Fruit fly (Drosophila melanogaster) whole organism, embryonic: ENCODE measurements around the gene Ilk.

Experiments used
- Abd-B ChIP-seq: fragments of 200-800 bp; sonication (Bioruptor generic); optimal IDR thresholded peaks from 2 replicates; lab custom pipeline; 2018; ENCODE audit warnings: missing biosample characterization, mild to moderate bottlenecking, missing genetic modification characterization, moderate library complexity
- CG16815 ChIP-seq: fragments of 200-800 bp; sonication (Bioruptor generic); optimal IDR thresholded peaks from 3 replicates; lab custom pipeline; 2017; ENCODE audit warnings: missing biosample characterization, mild to moderate bottlenecking, missing genetic modification characterization
- CG18599 ChIP-seq: fragments of 200-800 bp; sonication (Bioruptor generic); optimal IDR thresholded peaks from 3 replicates; lab custom pipeline; 2017; ENCODE audit warnings: missing biosample characterization, missing genetic modification characterization, mild to moderate bottlenecking, moderate library complexity, missing genetic modification reagents
- CG18764 ChIP-seq: fragments of 200-800 bp; sonication (Bioruptor generic); optimal IDR thresholded peaks from 3 replicates; lab custom pipeline; 2016; ENCODE audit warnings: missing biosample characterization, missing genetic modification characterization
- CG3163 ChIP-seq: fragments of 200-800 bp; sonication (Bioruptor generic); optimal IDR thresholded peaks from 3 replicates; lab custom pipeline; 2016; ENCODE audit warnings: missing biosample characterization, missing genetic modification characterization
- CHES-1-like ChIP-seq: fragments of 200-800 bp; sonication (Bioruptor generic); optimal IDR thresholded peaks from 2 replicates; lab custom pipeline; 2016; ENCODE audit warnings: missing biosample characterization, missing genetic modification characterization
- PHDP ChIP-seq: fragments of 200-800 bp; sonication (Bioruptor generic); optimal IDR thresholded peaks from 3 replicates; lab custom pipeline; 2018; ENCODE audit warnings: missing biosample characterization, mild to moderate bottlenecking, missing genetic modification characterization, moderate library complexity
- bsh ChIP-seq, 2 experiments: fragments of 200-800 bp; sonication (Bioruptor generic); optimal IDR thresholded peaks; 2 replicates each; lab custom pipeline; 2017 to 2018; ENCODE audit warnings: mild to moderate bottlenecking in 2 of 2, missing biosample characterization in 2 of 2, missing genetic modification characterization in 2 of 2, moderate library complexity in 1 of 2
- caup ChIP-seq: fragments of 200-800 bp; sonication (Bioruptor generic); optimal IDR thresholded peaks from 3 replicates; lab custom pipeline; 2017; ENCODE audit warnings: missing biosample characterization, mild to moderate bottlenecking, missing genetic modification characterization, moderate library complexity; ENCODE audit not compliant: severe bottlenecking
- fd102C ChIP-seq: fragments of 200-800 bp; sonication (Bioruptor generic); optimal IDR thresholded peaks from 2 replicates; lab custom pipeline; 2018; ENCODE audit warnings: missing biosample characterization, mild to moderate bottlenecking, missing genetic modification characterization, moderate library complexity
- inv ChIP-seq: fragments of 200-800 bp; sonication (Bioruptor generic); IDR thresholded peaks from 2 replicates; pipeline ENCODE4 v1.3.6; 2022; ENCODE audit warnings: missing biosample characterization, missing genetic modification characterization; ENCODE audit not compliant: partially characterized antibody

DNA sequence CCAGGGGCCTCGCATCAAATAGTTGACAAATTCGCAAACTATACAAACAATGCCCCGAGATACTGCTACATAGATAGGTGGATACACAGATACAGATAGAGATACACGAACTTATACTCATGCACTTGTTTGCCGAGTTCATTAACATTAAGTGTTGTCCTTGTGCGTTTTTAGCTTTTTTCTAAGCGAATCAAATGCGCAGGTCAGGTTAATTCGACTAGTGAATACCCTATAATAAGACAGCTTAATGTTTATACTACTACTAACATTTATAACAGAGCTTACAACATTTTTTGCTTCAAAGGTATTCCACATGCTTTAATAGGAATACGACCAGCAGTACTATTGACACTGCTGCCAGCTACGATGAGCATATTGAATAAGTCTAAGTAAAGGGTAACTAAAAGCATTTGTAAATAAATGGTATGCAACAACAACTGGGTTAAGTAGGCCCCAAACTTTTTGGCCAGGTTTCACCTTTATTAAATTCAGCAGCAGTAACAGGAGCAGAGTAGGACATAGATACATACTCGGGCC is 24.8 kb downstream of the Ilk start:
- no peak for TF ChIP-seq bsh (GFP tag; optimal IDR thresholded peaks at IDR 0.05; lab: Kevin White, UChicago)
- no peak for TF ChIP-seq fd102C (GFP tag; lab: Kevin White, UChicago)
- TF ChIP-seq CHES-1-like, result no peak
- TF ChIP-seq CG3163 (GFP tag; lab: Kevin White, UChicago), result no peak
- no peak for TF ChIP-seq inv (GFP tag; lab: Robert Waterston, UW)
- no peak for TF ChIP-seq Abd-B
- TF ChIP-seq CG18764 (GFP tag; lab: Kevin White, UChicago), result no peak
- no peak for TF ChIP-seq CG16815 (GFP tag; lab: Kevin White, UChicago)
- TF ChIP-seq CG18599 (GFP tag; lab: Kevin White, UChicago), result peak; percentile 28
- peak; percentile 10 for TF ChIP-seq caup (GFP tag; lab: Kevin White, UChicago)
- TF ChIP-seq PHDP (tag; lab: Kevin White, UChicago), result peak; percentile 25
